Fruit fly (Drosophila melanogaster): ENCODE data around the gene GMF.

GMF gene

dm6 chr2L:16329102-16329520 lies 26.4 kb upstream of the GMF start, which contains the start of gene mRpL4 (continued):
- TF ChIP-seq unc-4 (GFP tag; IDR thresholded peaks at IDR 0.05; ENCODE audit: partially characterized antibody) (peak; percentile 98), CrebB (tag; optimal IDR thresholded peaks at IDR 0.05) (no peak), sd (tag; optimal IDR thresholded peaks at IDR 0.05) (no peak), Rfx (GFP tag; IDR thresholded peaks at IDR 0.05) (peak; percentile 81; the same call in 1 of the 2 replicates), Lpt (GFP tag; optimal IDR thresholded peaks at IDR 0.05) (no peak), CG3838 (GFP tag; optimal IDR thresholded peaks at IDR 0.05) (peak; percentile 32), BEAF-32 (GFP tag; optimal IDR thresholded peaks at IDR 0.05) (peak; percentile 94), chinmo (GFP tag; IDR thresholded peaks at IDR 0.05; ENCODE audit: partially characterized antibody) (peak; percentile 98), ara (GFP tag; IDR thresholded peaks at IDR 0.05) (peak; percentile 52; the same call in 1 of the 2 replicates), CG17829 (tag; optimal IDR thresholded peaks at IDR 0.05) (peak; percentile 80), CG17385 (GFP tag; optimal IDR thresholded peaks at IDR 0.05) (peak; percentile 40), gsb-n (tag; optimal IDR thresholded peaks at IDR 0.05) (peak; percentile 32), exex (tag; optimal IDR thresholded peaks at IDR 0.05) (no peak), CG15601 (tag; optimal IDR thresholded peaks at IDR 0.05) (peak; percentile 32), mld (GFP tag; IDR thresholded peaks at IDR 0.05; ENCODE audit: partially characterized antibody) (peak; percentile 98), sisA (GFP tag; IDR thresholded peaks at IDR 0.05) (peak; percentile 80), Gsc (GFP tag; IDR thresholded peaks at IDR 0.05) (no peak), NfI (GFP tag; optimal IDR thresholded peaks at IDR 0.05) (peak; percentile 69), Hr78 (GFP tag; optimal IDR thresholded peaks at IDR 0.05) (no peak), CG7271 (tag; optimal IDR thresholded peaks at IDR 0.05) (no peak), hth (optimal IDR thresholded peaks at IDR 0.05) (no peak), Dad (GFP tag; optimal IDR thresholded peaks at IDR 0.05) (peak; percentile 69), D (optimal IDR thresholded peaks at IDR 0.05) (no peak), D (GFP tag; optimal IDR thresholded peaks at IDR 0.05) (no peak), Bgb (GFP tag; IDR thresholded peaks at IDR 0.05; ENCODE audit: partially characterized antibody) (peak; percentile 99), CG11085 (GFP tag; IDR thresholded peaks at IDR 0.05) (0 out of 2 replicates have a peak, but pooled peaks have one; percentile 18), pita (GFP tag; optimal IDR thresholded peaks at IDR 0.05) (no peak), Mrtf (GFP tag; IDR thresholded peaks at IDR 0.05) (no peak; the same call in 2 of the 3 replicates), cas (GFP tag; IDR thresholded peaks at IDR 0.05) (peak; percentile 64; the same call in 1 of the 2 replicates), Trl (optimal IDR thresholded peaks at IDR 0.05) (no peak), Trl (GFP tag; optimal IDR thresholded peaks at IDR 0.05) (peak; percentile 83), Bdp1 (GFP tag; optimal IDR thresholded peaks at IDR 0.05) (peak; percentile 62), CG9437 (GFP tag; optimal IDR thresholded peaks at IDR 0.05) (peak; percentile 27), knrl (GFP tag; IDR thresholded peaks at IDR 0.05; ENCODE audit: partially characterized antibody) (peak; percentile 99), slbo (GFP tag; IDR thresholded peaks at IDR 0.05) (peak; percentile 86), hb (GFP tag; IDR thresholded peaks at IDR 0.05; ENCODE audit: partially characterized antibody) (peak; percentile 99), CG31224 (GFP tag; IDR thresholded peaks at IDR 0.05) (peak; percentile 66), CG2875 (GFP tag; optimal IDR thresholded peaks at IDR 0.05) (peak; percentile 32), fu2 (GFP tag; optimal IDR thresholded peaks at IDR 0.05) (peak; percentile 70), GATAe (GFP tag; conservative IDR thresholded peaks at IDR 0.05) (no peak), CG12071 (GFP tag; optimal IDR thresholded peaks at IDR 0.05) (no peak), H2.0 (GFP tag; IDR thresholded peaks at IDR 0.05) (peak; percentile 45), CG1832 (GFP tag; optimal IDR thresholded peaks at IDR 0.05) (no peak), MBD-R2 (GFP tag; IDR thresholded peaks at IDR 0.05) (peak; percentile 94), gcm2 (GFP tag; optimal IDR thresholded peaks at IDR 0.05) (peak; percentile 58), CG33213 (GFP tag; optimal IDR thresholded peaks at IDR 0.05) (peak; percentile 26), CG16815 (GFP tag; optimal IDR thresholded peaks at IDR 0.05) (peak; percentile 42), hkb (optimal IDR thresholded peaks at IDR 0.05) (no peak), hkb (GFP tag; IDR thresholded peaks at IDR 0.05) (peak; percentile 35; the same call in 1 of the 2 replicates), corto (GFP tag; optimal IDR thresholded peaks at IDR 0.05) (no peak), CG3847 (GFP tag; IDR thresholded peaks at IDR 0.05) (peak; percentile 66)

Data from whole organism, embryonic.